Worm (Caenorhabditis elegans) whole organism, late embryonic: ENCODE data around the gene H10D18.1.

Source experiments
- ceh-19 ChIP-seq: fragments of 200-800 bp; sonication (Bioruptor generic); optimal IDR thresholded peaks from 2 replicates; lab custom pipeline; 2018; ENCODE audit warnings: mild to moderate bottlenecking, missing genetic modification characterization, missing compliant biosample characterization
- dmd-4 ChIP-seq: sonication (generic microtip); optimal IDR thresholded peaks from 2 replicates; lab custom pipeline; 2016; ENCODE audit warnings: borderline replicate concordance, missing genetic modification characterization, missing compliant biosample characterization
- elt-4 ChIP-seq: sonication (generic microtip); optimal IDR thresholded peaks from 2 replicates; lab custom pipeline; 2016; ENCODE audit warnings: missing genetic modification characterization, missing compliant biosample characterization
- ets-4 ChIP-seq: sonication (generic microtip); optimal IDR thresholded peaks from 2 replicates; lab custom pipeline; 2016; ENCODE audit warnings: missing genetic modification characterization, missing compliant biosample characterization
- fkh-10 ChIP-seq: fragments of 150-350 bp; optimal IDR thresholded peaks from 2 replicates; lab custom pipeline; 2014; ENCODE audit warnings: missing biosample characterization, missing genetic modification reagents, missing genetic modification characterization
- gmeb-2 ChIP-seq: sonication (generic microtip); optimal IDR thresholded peaks from 2 replicates; lab custom pipeline; 2016; ENCODE audit warnings: missing genetic modification characterization, inconsistent platforms, missing compliant biosample characterization
- hlh-30 ChIP-seq: sonication (generic microtip); optimal IDR thresholded peaks from 2 replicates; lab custom pipeline; 2017; ENCODE audit warnings: antibody characterized with exemption, missing genetic modification characterization, missing compliant biosample characterization; ENCODE audit not compliant: insufficient read depth
- madf-2 ChIP-seq: sonication (generic microtip); optimal IDR thresholded peaks from 2 replicates; lab custom pipeline; 2017; ENCODE audit warnings: missing genetic modification characterization, missing compliant biosample characterization
- nhr-11 ChIP-seq: fragments of 150-350 bp; optimal IDR thresholded peaks from 2 replicates; lab custom pipeline; 2014; ENCODE audit warnings: missing biosample characterization, missing genetic modification characterization
- pat-9 ChIP-seq: fragments of 200-800 bp; sonication (Bioruptor generic); optimal IDR thresholded peaks from 2 replicates; lab custom pipeline; 2018; ENCODE audit warnings: mild to moderate bottlenecking, missing genetic modification characterization, moderate library complexity, missing compliant biosample characterization
- tbx-2 ChIP-seq: sonication (generic microtip); optimal IDR thresholded peaks from 2 replicates; lab custom pipeline; 2016; ENCODE audit warnings: missing genetic modification characterization, missing compliant biosample characterization
- unc-42 ChIP-seq: sonication (generic microtip); optimal IDR thresholded peaks from 2 replicates; lab custom pipeline; 2016; ENCODE audit warnings: missing genotype, missing genetic modification characterization, missing compliant biosample characterization
- ztf-16 ChIP-seq: sonication (generic microtip); optimal IDR thresholded peaks from 2 replicates; lab custom pipeline; 2017; ENCODE audit warnings: missing genetic modification characterization, missing compliant biosample characterization

DNA sequence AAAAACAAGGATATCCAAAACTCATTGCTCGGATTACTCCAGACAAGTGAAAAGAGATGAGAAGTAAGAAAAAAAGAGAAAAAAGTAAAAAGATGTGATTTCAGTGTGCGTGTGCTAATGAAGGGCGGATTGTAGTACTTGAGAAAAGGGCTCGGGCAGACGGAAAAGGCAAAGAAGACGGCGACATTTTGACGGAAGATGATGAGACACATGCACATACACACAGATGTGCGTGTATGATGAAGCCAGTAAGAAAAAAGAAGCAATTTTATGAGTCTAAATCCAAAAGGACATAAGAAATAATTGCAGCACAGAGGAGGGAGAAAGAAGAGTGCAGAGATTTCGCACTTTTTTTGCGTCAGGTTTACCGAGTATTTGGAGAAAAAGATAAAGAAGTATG lies 26.5 kb upstream of the H10D18.1 start:
- TF ChIP-seq ceh-19 (GFP tag; lab: Kevin White, UChicago) (no peak), ets-4 (no peak), nhr-11 (tag; lab: Kevin White, UChicago) (no peak), dmd-4 (no peak), gmeb-2 (tag; lab: Kevin White, UChicago) (no peak), elt-4 (tag; lab: Kevin White, UChicago) (no peak), fkh-10 (GFP tag; lab: Kevin White, UChicago) (no peak), pat-9 (tag; lab: Kevin White, UChicago) (no peak), hlh-30 (tag; lab: Kevin White, UChicago) (no peak), tbx-2 (tag; lab: Kevin White, UChicago) (no peak), madf-2 (no peak), ztf-16 (tag; lab: Kevin White, UChicago) (no peak), unc-42 (tag; lab: Kevin White, UChicago) (no peak)
